Fruit fly (Drosophila melanogaster): ENCODE measurements around the gene RpS5a.

DNA sequence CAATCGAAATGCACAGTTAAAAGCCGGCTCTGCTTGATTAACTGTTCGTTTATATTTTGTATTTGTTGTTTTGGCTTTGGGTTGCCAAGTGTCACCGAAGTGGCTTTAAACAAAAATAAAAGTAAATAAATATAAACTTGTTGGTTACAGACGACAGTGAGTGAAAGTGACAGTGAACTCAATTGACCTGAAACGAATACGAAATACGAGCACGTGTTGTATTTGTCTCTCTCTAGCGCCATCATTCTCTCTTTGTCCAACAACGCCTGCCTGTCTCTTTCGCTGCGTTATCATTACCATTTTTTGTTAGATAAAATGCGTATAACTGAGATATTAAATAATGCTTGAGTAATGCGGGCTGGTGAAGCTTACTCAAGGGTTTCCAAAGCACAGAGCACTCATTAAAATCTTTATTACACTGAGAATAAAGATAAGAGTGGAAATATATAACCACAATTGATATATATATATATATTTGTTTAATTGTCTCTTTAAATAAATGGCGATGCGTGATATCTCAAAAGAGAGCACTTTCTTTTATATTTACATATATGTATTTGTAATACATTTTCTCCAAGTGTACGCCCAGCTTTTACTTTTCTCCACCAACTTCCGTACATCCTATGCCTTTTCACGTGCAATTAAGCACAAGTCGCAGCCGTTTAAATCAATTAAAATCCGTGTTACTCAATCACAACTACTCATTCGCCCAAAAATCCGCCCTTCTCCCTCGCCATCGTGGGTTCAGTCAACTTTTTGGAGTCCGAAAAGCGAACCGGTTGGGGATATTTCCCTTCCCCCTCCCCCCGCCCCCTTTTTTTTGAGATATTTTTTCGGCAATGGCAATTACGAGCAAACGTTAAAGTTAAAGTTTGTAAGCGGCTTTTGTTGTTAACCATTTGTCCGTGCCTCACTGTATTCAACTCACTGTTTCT lies 33.5 kb upstream of the RpS5a start:
- no peak for TF ChIP-seq bab1 (GFP tag; optimal IDR thresholded peaks at IDR 0.05)
- TF ChIP-seq Hr96 (GFP tag; optimal IDR thresholded peaks at IDR 0.05), result no peak
- peak; percentile 6 for TF ChIP-seq CG14711 (tag; optimal IDR thresholded peaks at IDR 0.05)
- TF ChIP-seq ovo (GFP tag; optimal IDR thresholded peaks at IDR 0.05), result no peak
- no peak for TF ChIP-seq tj (GFP tag; optimal IDR thresholded peaks at IDR 0.05)
- no peak for TF ChIP-seq CG33017 (tag; optimal IDR thresholded peaks at IDR 0.05)
- no peak for TF ChIP-seq Crg-1 (GFP tag; optimal IDR thresholded peaks at IDR 0.05)
- no peak for TF ChIP-seq CG11617 (GFP tag; optimal IDR thresholded peaks at IDR 0.05)
- TF ChIP-seq CG5204 (GFP tag; optimal IDR thresholded peaks at IDR 0.05), result no peak
- no peak for TF ChIP-seq Mnt (GFP tag; optimal IDR thresholded peaks at IDR 0.05)
- TF ChIP-seq CG7045 (GFP tag; optimal IDR thresholded peaks at IDR 0.05), result no peak
- TF ChIP-seq cic (GFP tag; optimal IDR thresholded peaks at IDR 0.05), result no peak
